Worm (Caenorhabditis elegans) whole organism, L4 larva: ENCODE data around the gene C34H4.2.
A peak's percentile ranks its signal among the peaks of the same experiment; 100 is the strongest.

Experiments used
- F44E2.7 ChIP-seq: fragments of 200-800 bp; sonication (Bioruptor generic); IDR thresholded peaks from 2 replicates; pipeline ENCODE4 v2.1.2; 2022; ENCODE audit warnings: missing genetic modification characterization, missing compliant biosample characterization
- Y105C5A.15 ChIP-seq: fragments of 200-800 bp; sonication (Bioruptor generic); IDR thresholded peaks from 2 replicates; pipeline ENCODE4 v1.3.6; 2022; ENCODE audit warnings: missing genetic modification characterization, missing compliant biosample characterization
- Y48G9A.11 ChIP-seq: fragments of 200-800 bp; sonication (Bioruptor generic); IDR thresholded peaks from 2 replicates; pipeline ENCODE4 v1.3.6; 2022; ENCODE audit warnings: missing genetic modification reagents, missing genetic modification characterization, missing compliant biosample characterization
- Y5F2A.4 ChIP-seq: fragments of 200-800 bp; sonication (Bioruptor generic); optimal IDR thresholded peaks from 2 replicates; lab custom pipeline; 2018; ENCODE audit warnings: mild to moderate bottlenecking, missing genetic modification characterization, missing compliant biosample characterization
- attf-4 ChIP-seq: sonication (generic microtip); optimal IDR thresholded peaks from 3 replicates; lab custom pipeline; 2017; ENCODE audit warnings: missing biosample characterization, missing genetic modification characterization
- ces-1 ChIP-seq: fragments of 150-350 bp; sonication (generic microtip); optimal IDR thresholded peaks from 4 replicates; lab custom pipeline; 2014; ENCODE audit warnings: missing biosample characterization, missing genetic modification reagents, missing genetic modification characterization
- dmd-8 ChIP-seq: fragments of 200-800 bp; sonication (Bioruptor generic); IDR thresholded peaks from 2 replicates; pipeline ENCODE4 v1.3.6; 2022; ENCODE audit warnings: missing genetic modification characterization, missing compliant biosample characterization
- egl-27 ChIP-seq: sonication (generic microtip); optimal IDR thresholded peaks from 3 replicates; lab custom pipeline; 2017; ENCODE audit warnings: missing biosample characterization, missing genetic modification reagents, missing genetic modification characterization
- egl-43 ChIP-seq: fragments of 200-800 bp; sonication (Bioruptor generic); IDR thresholded peaks from 2 replicates; pipeline ENCODE4 v1.3.6; 2022; ENCODE audit warnings: missing genetic modification reagents, missing genetic modification characterization, missing compliant biosample characterization
- fos-1 ChIP-seq: fragments of 150-350 bp; optimal IDR thresholded peaks from 2 replicates; lab custom pipeline; 2014; ENCODE audit warnings: missing biosample characterization, missing genetic modification characterization
- gei-8 ChIP-seq: fragments of 200-800 bp; sonication (Bioruptor generic); optimal IDR thresholded peaks from 2 replicates; lab custom pipeline; 2018; ENCODE audit warnings: mild to moderate bottlenecking, missing genetic modification characterization, missing compliant biosample characterization
- hif-1 ChIP-seq, 2 experiments: sonication (generic microtip); optimal IDR thresholded peaks; 2 replicates each; lab custom pipeline; 2016 to 2017; ENCODE audit warnings: missing compliant biosample characterization in 2 of 2, missing genetic modification characterization in 2 of 2, missing genetic modification reagents in 2 of 2, missing genotype in 2 of 2, mild to moderate bottlenecking in 1 of 2
- jun-1 ChIP-seq: fragments of 150-350 bp; optimal IDR thresholded peaks from 2 replicates; lab custom pipeline; 2014; ENCODE audit warnings: missing biosample characterization, missing genetic modification reagents, missing genetic modification characterization
- lim-7 ChIP-seq: fragments of 200-800 bp; sonication (Bioruptor generic); IDR thresholded peaks from 2 replicates; pipeline ENCODE4 v1.3.6; 2022; ENCODE audit warnings: missing genetic modification characterization, missing compliant biosample characterization
- lin-29 ChIP-seq: fragments of 200-800 bp; sonication (Bioruptor generic); IDR thresholded peaks from 2 replicates; pipeline ENCODE4 v1.3.6; 2022; ENCODE audit warnings: missing genetic modification reagents, missing genetic modification characterization, missing compliant biosample characterization
- lin-39 ChIP-seq: fragments of 150-350 bp; optimal IDR thresholded peaks from 2 replicates; lab custom pipeline; 2014; ENCODE audit warnings: missing biosample characterization, missing genetic modification reagents, missing genetic modification characterization
- madf-9 ChIP-seq: fragments of 200-800 bp; sonication (Bioruptor generic); conservative IDR thresholded peaks from 2 replicates; pipeline ENCODE4 v1.3.6; 2022; ENCODE audit warnings: missing genetic modification reagents, missing genetic modification characterization, missing compliant biosample characterization
- mxl-3 ChIP-seq: fragments of 200-800 bp; sonication (Bioruptor generic); optimal IDR thresholded peaks from 2 replicates; lab custom pipeline; 2018; ENCODE audit warnings: mild to moderate bottlenecking, missing genetic modification characterization, missing compliant biosample characterization
- nhr-10 ChIP-seq: fragments of 150-350 bp; optimal IDR thresholded peaks from 2 replicates; lab custom pipeline; 2014; ENCODE audit warnings: missing biosample characterization, missing genetic modification characterization
- nhr-102 ChIP-seq: sonication (generic microtip); optimal IDR thresholded peaks from 2 replicates; lab custom pipeline; 2016; ENCODE audit warnings: mild to moderate bottlenecking, missing genetic modification characterization, moderate library complexity, missing compliant biosample characterization
- nhr-11 ChIP-seq: fragments of 150-350 bp; optimal IDR thresholded peaks from 2 replicates; lab custom pipeline; 2014; ENCODE audit warnings: missing biosample characterization, missing genetic modification characterization
- nhr-111 ChIP-seq: fragments of 200-800 bp; sonication (Bioruptor generic); optimal IDR thresholded peaks from 2 replicates; lab custom pipeline; 2018; ENCODE audit warnings: mild to moderate bottlenecking, missing genetic modification characterization, missing compliant biosample characterization
- nhr-41 ChIP-seq: fragments of 200-800 bp; sonication (Bioruptor generic); IDR thresholded peaks from 2 replicates; pipeline ENCODE4 v1.3.6; 2022; ENCODE audit warnings: missing genetic modification reagents, missing genetic modification characterization, missing compliant biosample characterization
- nhr-48 ChIP-seq: sonication (generic microtip); optimal IDR thresholded peaks from 2 replicates; lab custom pipeline; 2016; ENCODE audit warnings: mild to moderate bottlenecking, missing genetic modification characterization, missing compliant biosample characterization
- nhr-77 ChIP-seq: fragments of 150-350 bp; optimal IDR thresholded peaks from 2 replicates; lab custom pipeline; 2014; ENCODE audit warnings: missing biosample characterization, missing genetic modification characterization
- php-3 ChIP-seq: fragments of 200-800 bp; sonication (Bioruptor generic); IDR thresholded peaks from 2 replicates; pipeline ENCODE4 v1.3.6; 2022; ENCODE audit warnings: missing genetic modification reagents, missing genetic modification characterization, missing compliant biosample characterization
- rbr-2 ChIP-seq: sonication (generic microtip); optimal IDR thresholded peaks from 2 replicates; lab custom pipeline; 2016; ENCODE audit warnings: missing genotype, missing genetic modification characterization, missing compliant biosample characterization
- set-16 ChIP-seq: fragments of 200-800 bp; sonication (Bioruptor generic); IDR thresholded peaks from 2 replicates; pipeline ENCODE4 v1.3.6; 2022; ENCODE audit warnings: missing genetic modification reagents, missing genetic modification characterization, missing compliant biosample characterization
- tra-1 ChIP-seq: fragments of 200-800 bp; sonication (Bioruptor generic); IDR thresholded peaks from 2 replicates; pipeline ENCODE4 v1.3.6; 2022; ENCODE audit warnings: missing genetic modification reagents, missing genetic modification characterization, missing compliant biosample characterization
- unc-62 ChIP-seq, 3 experiments: fragments of 150-350 bp in 1 of 3; sonication (generic microtip); optimal IDR thresholded peaks in 2 of 3; peaks in 1 of 3; 1 replicate in 1 of 3; 2 replicates in 2 of 3; lab custom pipeline; 2014 to 2017; ENCODE audit warnings: missing biosample characterization in 3 of 3, missing genetic modification characterization in 3 of 3, missing genetic modification reagents in 3 of 3, missing genotype in 1 of 3
- zfp-3 ChIP-seq: fragments of 200-800 bp; sonication (Bioruptor generic); conservative IDR thresholded peaks from 2 replicates; pipeline ENCODE4 v1.3.6; 2022; ENCODE audit warnings: missing genetic modification reagents, missing genetic modification characterization, missing compliant biosample characterization

The C34H4.2 gene

DNA sequence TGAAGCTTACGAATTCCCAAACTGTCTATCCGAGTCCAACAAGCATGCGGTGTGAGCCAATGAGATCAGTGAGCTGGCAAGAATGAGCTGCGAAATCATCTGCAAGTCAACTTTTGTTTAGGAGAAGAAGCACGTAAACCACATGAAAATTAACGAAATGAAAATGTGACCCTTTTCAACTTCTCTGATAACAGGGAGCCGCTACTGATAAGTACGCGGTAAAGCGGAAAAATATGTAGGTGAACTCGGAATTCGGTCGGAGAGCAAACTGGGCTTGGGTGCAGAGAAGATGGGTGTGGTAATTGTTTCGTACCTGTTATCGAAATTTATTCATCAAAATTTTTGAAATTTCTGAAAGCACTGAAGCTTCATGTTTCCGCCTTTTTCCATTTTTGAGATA, 37.0 kb upstream of the C34H4.2 start, which contains the start of gene clec-172:
Gene clec-172 (minus strand): TSS at position 101 of the 400 bp plus-strand sequence.
- peak; percentile 4 for TF ChIP-seq mxl-3 (GFP tag; lab: Kevin White, UChicago)
- TF ChIP-seq php-3 (GFP tag; lab: Robert Waterston, UW), result no peak
- TF ChIP-seq unc-62 (GFP tag; optimal IDR thresholded peaks at IDR 0.05 in 1 of 2; lab: Kevin White, UChicago), result peak in 1 of 2 experiments; percentile 24
- no peak for TF ChIP-seq unc-62 (tag; optimal IDR thresholded peaks at IDR 0.05; lab: Kevin White, UChicago)

ce11 chrIV:1521224-1521623, 32.3 kb upstream of the C34H4.2 start, which contains the start of gene K03H6.4:
Gene K03H6.4 (minus strand): TSS chrIV:1521324.
- TF ChIP-seq ces-1 (GFP tag; lab: Kevin White, UChicago), result no peak
- TF ChIP-seq unc-62 (GFP tag; optimal IDR thresholded peaks at IDR 0.05 in 1 of 2; lab: Kevin White, UChicago), result peak in 1 of 2 experiments; percentile 90
- TF ChIP-seq unc-62 (tag; optimal IDR thresholded peaks at IDR 0.05; lab: Kevin White, UChicago), result no peak

DNA sequence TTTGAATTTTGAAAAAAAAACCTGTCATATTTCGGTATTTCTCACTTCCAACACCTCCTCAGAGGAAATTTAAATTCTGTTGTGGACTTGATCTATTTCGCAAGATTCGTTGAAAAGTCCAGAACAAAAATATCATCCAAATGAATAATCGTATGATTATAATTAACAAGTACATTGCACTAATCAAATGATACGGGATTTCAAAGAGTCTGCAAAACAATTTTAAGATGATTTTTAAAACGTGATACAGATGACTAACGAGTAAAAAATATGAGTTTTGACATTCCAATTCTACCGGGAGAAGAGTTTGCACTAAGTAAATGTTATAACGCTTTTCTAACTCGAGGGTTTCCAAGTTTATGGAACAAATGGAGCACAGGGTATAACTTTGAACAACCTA, 31.2 kb upstream of the C34H4.2 start:
- TF ChIP-seq F44E2.7 (GFP tag; lab: Robert Waterston, UW) (no peak), hif-1 (tag; optimal IDR thresholded peaks at IDR 0.05; lab: Kevin White, UChicago) (no peak), fos-1 (tag; lab: Kevin White, UChicago) (no peak), egl-27 (tag; lab: Kevin White, UChicago) (no peak), tra-1 (GFP tag; lab: Robert Waterston, UW) (no peak), unc-62 (GFP tag; optimal IDR thresholded peaks at IDR 0.05 in 1 of 2; lab: Kevin White, UChicago) (no peak), unc-62 (tag; optimal IDR thresholded peaks at IDR 0.05; lab: Kevin White, UChicago) (no peak), nhr-102 (tag; lab: Kevin White, UChicago) (no peak), madf-9 (no peak), nhr-77 (no peak), set-16 (no peak), nhr-10 (tag; lab: Kevin White, UChicago) (no peak), dmd-8 (GFP tag; lab: Robert Waterston, UW) (no peak), nhr-41 (GFP tag; lab: Robert Waterston, UW) (no peak)

DNA sequence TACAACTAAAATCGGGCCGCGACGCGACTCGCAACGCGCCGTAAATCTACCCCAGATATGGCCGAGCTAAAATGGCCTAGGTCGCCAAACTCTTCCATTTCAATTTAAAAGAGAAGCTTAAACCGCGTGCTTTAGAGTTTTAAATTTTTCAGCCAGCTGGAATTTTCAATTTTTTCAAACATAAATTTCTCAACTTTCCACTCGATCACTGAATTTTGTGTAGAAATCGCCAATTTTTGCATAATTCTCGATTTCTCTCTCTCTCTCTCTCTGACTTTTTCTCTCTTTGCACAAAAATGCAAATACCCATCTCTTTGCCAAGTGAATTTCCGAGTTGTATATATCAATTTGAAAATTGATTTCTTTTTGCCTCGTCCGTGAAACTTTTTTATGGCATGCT, 30.1 kb upstream of the C34H4.2 start, which contains the start of gene K03H6.1:
Gene K03H6.1 (plus strand): TSS at position 301 of the 400 bp plus-strand sequence.
- TF ChIP-seq unc-62 (GFP tag; optimal IDR thresholded peaks at IDR 0.05 in 1 of 2; lab: Kevin White, UChicago) (peak in 1 of 2 experiments; percentile 53), unc-62 (tag; optimal IDR thresholded peaks at IDR 0.05; lab: Kevin White, UChicago) (no peak), nhr-102 (tag; lab: Kevin White, UChicago) (no peak)

- TF ChIP-seq lin-39 (tag; lab: Kevin White, UChicago) (no peak), mxl-3 (GFP tag; lab: Kevin White, UChicago) (no peak), attf-4 (tag; lab: Kevin White, UChicago) (no peak), nhr-48 (tag; lab: Kevin White, UChicago) (no peak), Y48G9A.11 (no peak), rbr-2 (no peak), lim-7 (no peak), Y105C5A.15 (GFP tag; lab: Robert Waterston, UW) (no peak), egl-43 (GFP tag; lab: Robert Waterston, UW) (no peak), Y5F2A.4 (no peak), lin-29 (GFP tag; lab: Robert Waterston, UW) (no peak), nhr-11 (tag; lab: Kevin White, UChicago) (no peak), gei-8 (no peak), jun-1 (no peak), nhr-111 (GFP tag; lab: Kevin White, UChicago) (no peak), zfp-3 (GFP tag; lab: Robert Waterston, UW) (no peak), dmd-8 (GFP tag; lab: Robert Waterston, UW) (no peak)
Observed at ce11 chrIV:1536316-1536715, 17.2 kb upstream of the C34H4.2 start, which contains the start of gene K03H6.5. Gene K03H6.5 (minus strand): TSS chrIV:1536416.
